Fruit fly (Drosophila melanogaster) Kc167 (cell line): ENCODE measurements around the gene oxt.

ENCODE experiments used
- Myc ChIP-seq: fragments of >200 bp; optimal IDR thresholded peaks from 2 replicates; lab custom pipeline; 2017; ENCODE audit warnings: missing external identifiers
- Sin3A ChIP-seq: fragments of >200 bp; optimal IDR thresholded peaks from 2 replicates; lab custom pipeline; 2018; ENCODE audit warnings: missing external identifiers
- h ChIP-seq: fragments of >200 bp; optimal IDR thresholded peaks from 3 replicates; lab custom pipeline; 2018; ENCODE audit warnings: missing external identifiers
- insv ChIP-seq: fragments of >200 bp; optimal IDR thresholded peaks from 3 replicates; lab custom pipeline; 2018; ENCODE audit warnings: missing external identifiers
- psq ChIP-seq: fragments of >200 bp; optimal IDR thresholded peaks from 2 replicates; lab custom pipeline; 2017; ENCODE audit warnings: missing external identifiers
- ttk ChIP-seq: sonication (Bioruptor generic); optimal IDR thresholded peaks from 2 replicates; lab custom pipeline; 2017; ENCODE audit warnings: missing external identifiers

oxt gene

dm6 chr3L:2253962-2254662 lies 8.4 kb downstream of the oxt start:
- TF ChIP-seq psq (lab: Kevin White, UChicago) = no peak
- no peak for TF ChIP-seq Myc (lab: Kevin White, UChicago)
- TF ChIP-seq Sin3A (lab: Kevin White, UChicago) = no peak
- TF ChIP-seq ttk (lab: Kevin White, UChicago) = no peak
- no peak for TF ChIP-seq insv (lab: Kevin White, UChicago)
- no peak for TF ChIP-seq h (lab: Kevin White, UChicago)

dm6 chr3L:2248335-2248734 lies 14.1 kb downstream of the oxt start, which contains the start of gene CG32305:
CG32305 (plus strand) TSS chr3L:2248635.
- TF ChIP-seq psq (lab: Kevin White, UChicago) = no peak
- no peak for TF ChIP-seq insv (lab: Kevin White, UChicago)
- no peak for TF ChIP-seq ttk (lab: Kevin White, UChicago)
- TF ChIP-seq h (lab: Kevin White, UChicago) = no peak
- no peak for TF ChIP-seq Myc (lab: Kevin White, UChicago)
- TF ChIP-seq Sin3A (lab: Kevin White, UChicago) = no peak

- TF ChIP-seq Myc (lab: Kevin White, UChicago) = no peak
- no peak for TF ChIP-seq insv (lab: Kevin White, UChicago)
- TF ChIP-seq psq (lab: Kevin White, UChicago) = no peak
- TF ChIP-seq ttk (lab: Kevin White, UChicago) = no peak
- no peak for TF ChIP-seq h (lab: Kevin White, UChicago)
- TF ChIP-seq Sin3A (lab: Kevin White, UChicago) = no peak
Measured at dm6 chr3L:2243846-2244528, 18.5 kb downstream of the oxt start, which contains the start of gene CG32301. CG32301 (plus strand) TSS chr3L:2244478.

dm6 chr3L:2237543-2238233 lies 24.8 kb downstream of the oxt start, which contains the start of gene ACXD:
ACXD (plus strand) TSS chr3L:2237608.
- TF ChIP-seq h (lab: Kevin White, UChicago) (no peak), insv (lab: Kevin White, UChicago) (no peak), Sin3A (lab: Kevin White, UChicago) (no peak), ttk (lab: Kevin White, UChicago) (no peak), psq (lab: Kevin White, UChicago) (no peak), Myc (lab: Kevin White, UChicago) (no peak)

DNA sequence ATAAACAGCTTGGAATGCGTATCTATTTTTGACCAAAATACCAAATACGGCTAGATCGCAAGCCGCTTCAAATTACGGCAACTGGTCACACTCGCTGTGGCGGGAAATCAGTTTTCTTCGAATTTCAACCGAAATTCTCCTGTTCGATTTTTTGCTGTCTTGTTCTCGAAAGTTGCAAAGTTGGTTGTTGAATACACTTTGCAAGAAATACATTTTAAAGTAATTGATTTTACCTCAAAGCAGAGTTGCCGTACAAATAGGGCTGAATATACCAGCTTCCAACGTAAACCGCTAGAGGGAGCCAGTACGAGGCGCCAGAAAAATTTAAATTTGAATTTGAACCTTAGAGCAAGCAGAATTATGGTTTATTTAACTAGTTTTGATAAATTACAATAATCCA lies 25.4 kb downstream of the oxt start, which contains the start of gene CG9018:
Gene CG9018 (minus strand): TSS at position 43 of the 400 bp plus-strand sequence.
- TF ChIP-seq insv (lab: Kevin White, UChicago) = no peak
- no peak for TF ChIP-seq h (lab: Kevin White, UChicago)
- TF ChIP-seq ttk (lab: Kevin White, UChicago) = no peak
- no peak for TF ChIP-seq psq (lab: Kevin White, UChicago)
- no peak for TF ChIP-seq Sin3A (lab: Kevin White, UChicago)
- TF ChIP-seq Myc (lab: Kevin White, UChicago) = no peak

dm6 chr3L:2229172-2229696 lies 33.2 kb downstream of the oxt start, which contains the start of gene Oseg2:
Oseg2 (plus strand) TSS chr3L:2229646.
- TF ChIP-seq h (lab: Kevin White, UChicago) (no peak), ttk (lab: Kevin White, UChicago) (no peak), insv (lab: Kevin White, UChicago) (no peak), Myc (lab: Kevin White, UChicago) (no peak), Sin3A (lab: Kevin White, UChicago) (no peak), psq (lab: Kevin White, UChicago) (no peak)

- no peak for TF ChIP-seq Sin3A (lab: Kevin White, UChicago)
- TF ChIP-seq h (lab: Kevin White, UChicago) = no peak
- TF ChIP-seq ttk (lab: Kevin White, UChicago) = no peak
Measured at dm6 chr3L:2228367-2229171, 33.9 kb downstream of the oxt start.

dm6 chr3L:2212403-2212802 lies 50.1 kb downstream of the oxt start, which contains the start of gene CG15878:
CG15878 (minus strand) TSS chr3L:2212503.
- TF ChIP-seq Myc (lab: Kevin White, UChicago) = no peak
- no peak for TF ChIP-seq ttk (lab: Kevin White, UChicago)
- TF ChIP-seq psq (lab: Kevin White, UChicago) = no peak
- TF ChIP-seq Sin3A (lab: Kevin White, UChicago) = no peak
- no peak for TF ChIP-seq h (lab: Kevin White, UChicago)
- no peak for TF ChIP-seq insv (lab: Kevin White, UChicago)
